Worm (Caenorhabditis elegans) whole organism, young adult: ENCODE data around the gene H28G03.2.

Source experiments
- B0035.1 ChIP-seq: sonication (generic microtip); optimal IDR thresholded peaks from 2 replicates; lab custom pipeline; 2016; ENCODE audit warnings: missing genetic modification characterization, mild to moderate bottlenecking, missing compliant biosample characterization, missing genotype, missing genetic modification reagents
- B0336.3 ChIP-seq: fragments of 200-800 bp; sonication (Bioruptor generic); IDR thresholded peaks from 2 replicates; pipeline ENCODE4 v1.3.6; 2022; ENCODE audit warnings: missing genetic modification characterization, missing compliant biosample characterization
- D2030.7 ChIP-seq: fragments of 200-800 bp; sonication (Bioruptor generic); IDR thresholded peaks from 2 replicates; pipeline ENCODE4 v1.3.6; 2022; ENCODE audit warnings: missing genetic modification reagents, missing genetic modification characterization, missing compliant biosample characterization
- F10E7.11 ChIP-seq: sonication (generic microtip); optimal IDR thresholded peaks from 2 replicates; lab custom pipeline; 2017; ENCODE audit warnings: mild to moderate bottlenecking, missing genetic modification characterization, moderate library complexity, missing compliant biosample characterization
- F22D6.2 ChIP-seq: sonication (generic microtip); optimal IDR thresholded peaks from 2 replicates; lab custom pipeline; 2016; ENCODE audit warnings: mild to moderate bottlenecking, missing genetic modification characterization, missing compliant biosample characterization
- F33H1.4 ChIP-seq: fragments of 200-800 bp; sonication (Bioruptor generic); IDR thresholded peaks from 2 replicates; pipeline ENCODE4 v1.3.6; 2022; ENCODE audit warnings: missing genetic modification reagents, missing genetic modification characterization, missing compliant biosample characterization
- F37B4.10 ChIP-seq: fragments of 200-800 bp; sonication (Bioruptor generic); IDR thresholded peaks from 2 replicates; pipeline ENCODE4 v1.3.6; 2022; ENCODE audit warnings: missing genetic modification characterization, missing compliant biosample characterization
- F49E8.2 ChIP-seq: sonication (generic microtip); optimal IDR thresholded peaks from 3 replicates; lab custom pipeline; 2017; ENCODE audit warnings: missing genetic modification characterization, mild to moderate bottlenecking, missing compliant biosample characterization, antibody characterized with exemption, moderate library complexity; ENCODE audit not compliant: insufficient read depth
- F52B5.7 ChIP-seq: sonication (generic microtip); optimal IDR thresholded peaks from 2 replicates; lab custom pipeline; 2016; ENCODE audit warnings: mild to moderate bottlenecking, missing genetic modification characterization, missing compliant biosample characterization
- F55B11.4 ChIP-seq: sonication (generic microtip); optimal IDR thresholded peaks from 2 replicates; lab custom pipeline; 2016; ENCODE audit warnings: missing compliant biosample characterization, missing genetic modification characterization, borderline replicate concordance; ENCODE audit not compliant: insufficient read depth
- F57A8.1 ChIP-seq: fragments of 200-800 bp; sonication (Bioruptor generic); optimal IDR thresholded peaks from 2 replicates; lab custom pipeline; 2018; ENCODE audit warnings: mild to moderate bottlenecking, missing genetic modification characterization, moderate library complexity, missing compliant biosample characterization
- F57C9.4 ChIP-seq: sonication (generic microtip); optimal IDR thresholded peaks from 2 replicates; lab custom pipeline; 2017; ENCODE audit warnings: mild to moderate bottlenecking, missing genetic modification characterization, missing compliant biosample characterization
- T07F8.4 ChIP-seq: sonication (generic microtip); optimal IDR thresholded peaks from 2 replicates; lab custom pipeline; 2016; ENCODE audit warnings: mild to moderate bottlenecking, missing genetic modification characterization, moderate library complexity, missing compliant biosample characterization
- Y53F4B.3 ChIP-seq: fragments of 200-800 bp; sonication (Bioruptor generic); IDR thresholded peaks from 2 replicates; pipeline ENCODE4 v1.3.6; 2022; ENCODE audit warnings: missing genetic modification reagents, missing genetic modification characterization, missing compliant biosample characterization
- Y56A3A.18 ChIP-seq: fragments of 200-800 bp; sonication (Bioruptor generic); IDR thresholded peaks from 2 replicates; pipeline ENCODE4 v1.3.6; 2022; ENCODE audit warnings: missing genetic modification reagents, missing genetic modification characterization, missing compliant biosample characterization
- Y67H2A.10 ChIP-seq: fragments of 200-800 bp; sonication (Bioruptor generic); conservative IDR thresholded peaks from 2 replicates; pipeline ENCODE4 v1.3.6; 2022; ENCODE audit warnings: missing genetic modification reagents, missing genetic modification characterization, missing compliant biosample characterization
- ZK185.1 ChIP-seq: sonication (generic microtip); optimal IDR thresholded peaks from 2 replicates; lab custom pipeline; 2016; ENCODE audit warnings: mild to moderate bottlenecking, missing genetic modification characterization, missing compliant biosample characterization; ENCODE audit not compliant: poor library complexity, severe bottlenecking
- aptf-3 ChIP-seq: fragments of 200-800 bp; sonication (Bioruptor generic); IDR thresholded peaks from 2 replicates; pipeline ENCODE4 v1.3.6; 2022; ENCODE audit warnings: missing genetic modification characterization, missing compliant biosample characterization
- atf-7 ChIP-seq: sonication (generic microtip); optimal IDR thresholded peaks from 2 replicates; lab custom pipeline; 2017; ENCODE audit warnings: mild to moderate bottlenecking, missing genetic modification characterization, missing compliant biosample characterization
- attf-3 ChIP-seq: fragments of 200-800 bp; sonication (Bioruptor generic); conservative IDR thresholded peaks from 2 replicates; pipeline ENCODE4 v1.3.6; 2022; ENCODE audit warnings: missing genetic modification reagents, missing genetic modification characterization, missing compliant biosample characterization
- attf-5 ChIP-seq: fragments of 200-800 bp; sonication (Bioruptor generic); optimal IDR thresholded peaks from 2 replicates; lab custom pipeline; 2018; ENCODE audit warnings: mild to moderate bottlenecking, missing genetic modification characterization, missing compliant biosample characterization
- bed-2 ChIP-seq: fragments of 200-800 bp; sonication (Bioruptor generic); IDR thresholded peaks from 2 replicates; pipeline ENCODE4 v1.3.6; 2022; ENCODE audit warnings: missing genetic modification reagents, missing genetic modification characterization, missing compliant biosample characterization
- cebp-2 ChIP-seq: fragments of 200-800 bp; sonication (Bioruptor generic); IDR thresholded peaks from 2 replicates; pipeline ENCODE4 v1.3.6; 2022; ENCODE audit warnings: missing genetic modification characterization, missing compliant biosample characterization
- die-1 ChIP-seq: sonication (generic microtip); optimal IDR thresholded peaks from 2 replicates; lab custom pipeline; 2016; ENCODE audit warnings: missing genotype, mild to moderate bottlenecking, missing genetic modification characterization, missing compliant biosample characterization
- dpl-1 ChIP-seq: fragments of 150-350 bp; optimal IDR thresholded peaks from 2 replicates; lab custom pipeline; 2014; ENCODE audit warnings: missing biosample characterization, missing genetic modification reagents, missing genetic modification characterization
- egl-18 ChIP-seq: fragments of 200-800 bp; sonication (Bioruptor generic); IDR thresholded peaks from 2 replicates; pipeline ENCODE4 v1.3.6; 2022; ENCODE audit warnings: missing genetic modification reagents, missing genetic modification characterization, missing compliant biosample characterization
- fkh-3 ChIP-seq: sonication (generic microtip); optimal IDR thresholded peaks from 2 replicates; lab custom pipeline; 2016; ENCODE audit warnings: mild to moderate bottlenecking, missing genetic modification characterization, missing compliant biosample characterization
- gei-17 ChIP-seq: fragments of 200-800 bp; sonication (Bioruptor generic); optimal IDR thresholded peaks from 2 replicates; lab custom pipeline; 2018; ENCODE audit warnings: mild to moderate bottlenecking, missing genetic modification characterization, missing compliant biosample characterization
- lin-35 ChIP-seq, 3 experiments: fragments of 150-350 bp in 2 of 3; sonication (generic microtip) in 1 of 3; optimal IDR thresholded peaks; 2 replicates each; lab custom pipeline; 2014 to 2018; ENCODE audit warnings: missing biosample characterization in 3 of 3, missing genetic modification characterization in 3 of 3, missing genetic modification reagents in 3 of 3
- lin-54 ChIP-seq: fragments of 200-800 bp; sonication (Bioruptor generic); optimal IDR thresholded peaks from 2 replicates; lab custom pipeline; 2018; ENCODE audit warnings: mild to moderate bottlenecking, missing genetic modification characterization, missing compliant biosample characterization
- lsy-27 ChIP-seq: sonication (generic microtip); optimal IDR thresholded peaks from 2 replicates; lab custom pipeline; 2017; ENCODE audit warnings: missing genetic modification characterization, mild to moderate bottlenecking, missing compliant biosample characterization, antibody characterized with exemption, missing genotype, borderline replicate concordance; ENCODE audit not compliant: insufficient read depth
- madf-6 ChIP-seq: fragments of 200-800 bp; sonication (Bioruptor generic); IDR thresholded peaks from 2 replicates; pipeline ENCODE4 v1.3.6; 2022; ENCODE audit warnings: missing genetic modification reagents, missing genetic modification characterization, missing compliant biosample characterization
- madf-8 ChIP-seq: fragments of 200-800 bp; sonication (Bioruptor generic); conservative IDR thresholded peaks from 2 replicates; pipeline ENCODE4 v1.3.6; 2022; ENCODE audit warnings: missing genetic modification reagents, missing genetic modification characterization, missing compliant biosample characterization
- nfya-1 ChIP-seq: sonication (generic microtip); optimal IDR thresholded peaks from 2 replicates; lab custom pipeline; 2017; ENCODE audit warnings: antibody characterized with exemption, missing compliant biosample characterization, missing genetic modification characterization, borderline replicate concordance; ENCODE audit not compliant: insufficient read depth
- nfya-2 ChIP-seq: fragments of 200-800 bp; sonication (Bioruptor generic); IDR thresholded peaks from 2 replicates; pipeline ENCODE4 v1.3.6; 2022; ENCODE audit warnings: missing genetic modification reagents, missing genetic modification characterization, missing compliant biosample characterization
- nhr-27 ChIP-seq: fragments of 200-800 bp; sonication (Bioruptor generic); optimal IDR thresholded peaks from 2 replicates; lab custom pipeline; 2018; ENCODE audit warnings: mild to moderate bottlenecking, missing genetic modification characterization, moderate library complexity, missing compliant biosample characterization
- pbrm-1 ChIP-seq: fragments of 200-800 bp; sonication (Bioruptor generic); IDR thresholded peaks from 2 replicates; pipeline ENCODE4 v1.3.6; 2022; ENCODE audit warnings: missing genetic modification reagents, missing genetic modification characterization, missing compliant biosample characterization
- rec-8 ChIP-seq, 2 experiments: sonication (generic microtip); optimal IDR thresholded peaks; 2 replicates each; lab custom pipeline; 2016; ENCODE audit warnings: mild to moderate bottlenecking in 2 of 2, missing genetic modification characterization in 2 of 2, missing genetic modification reagents in 2 of 2, missing genotype in 2 of 2, missing biosample characterization in 1 of 2, missing compliant biosample characterization in 1 of 2, moderate library complexity in 1 of 2
- sea-2 ChIP-seq: fragments of 200-800 bp; sonication (Bioruptor generic); IDR thresholded peaks from 2 replicates; pipeline ENCODE4 v1.3.6; 2022; ENCODE audit warnings: missing genetic modification characterization, missing compliant biosample characterization
- snpc-1.3 ChIP-seq: sonication (generic microtip); optimal IDR thresholded peaks from 2 replicates; lab custom pipeline; 2017; ENCODE audit warnings: missing genetic modification characterization, mild to moderate bottlenecking, missing compliant biosample characterization, antibody characterized with exemption, moderate library complexity, missing genotype, missing genetic modification reagents; ENCODE audit not compliant: insufficient read depth
- snpc-4 ChIP-seq, 5 experiments: fragments of 150-350 bp in 1 of 5; sonication (generic microtip) in 4 of 5; optimal IDR thresholded peaks; 2 replicates each; lab custom pipeline; 2014 to 2018; ENCODE audit warnings: missing genetic modification characterization in 5 of 5, missing biosample characterization in 3 of 5, antibody characterized with exemption in 2 of 5, mild to moderate bottlenecking in 2 of 5, missing compliant biosample characterization in 2 of 5, missing genotype in 2 of 5, moderate library complexity in 2 of 5, missing genetic modification reagents in 1 of 5
- sptf-2 ChIP-seq: fragments of 200-800 bp; sonication (Bioruptor generic); optimal IDR thresholded peaks from 2 replicates; lab custom pipeline; 2018; ENCODE audit warnings: mild to moderate bottlenecking, missing genetic modification characterization, missing compliant biosample characterization
- tbp1 ChIP-seq: fragments of 200-800 bp; sonication (Bioruptor generic); optimal IDR thresholded peaks from 2 replicates; lab custom pipeline; 2018; ENCODE audit warnings: mild to moderate bottlenecking, missing genetic modification characterization, missing compliant biosample characterization
- zim-3 ChIP-seq: sonication (generic microtip); optimal IDR thresholded peaks from 2 replicates; lab custom pipeline; 2017; ENCODE audit warnings: mild to moderate bottlenecking, missing genetic modification characterization, moderate library complexity, missing compliant biosample characterization
- ztf-25 ChIP-seq: fragments of 200-800 bp; sonication (Bioruptor generic); IDR thresholded peaks from 2 replicates; pipeline ENCODE4 v1.3.6; 2022; ENCODE audit warnings: missing genetic modification reagents, missing genetic modification characterization, missing compliant biosample characterization
- ztf-28 ChIP-seq: fragments of 200-800 bp; sonication (Bioruptor generic); IDR thresholded peaks from 2 replicates; pipeline ENCODE4 v1.3.6; 2022; ENCODE audit warnings: missing genetic modification reagents, missing genetic modification characterization, missing compliant biosample characterization
- ztf-3 ChIP-seq: fragments of 200-800 bp; sonication (Bioruptor generic); optimal IDR thresholded peaks from 2 replicates; lab custom pipeline; 2018; ENCODE audit warnings: mild to moderate bottlenecking, missing genetic modification characterization, missing compliant biosample characterization
- ztf-6 ChIP-seq: fragments of 200-800 bp; sonication (Bioruptor generic); IDR thresholded peaks from 2 replicates; pipeline ENCODE4 v1.3.6; 2022; ENCODE audit warnings: missing genetic modification reagents, missing genetic modification characterization, missing compliant biosample characterization

Gene H28G03.2

ce11 chrX:5165037-5165436 is 40.5 kb upstream of the H28G03.2 start, which contains the start of gene mans-3 (continued):
- TF ChIP-seq ztf-3 (GFP tag; lab: Kevin White, UChicago) (no peak), B0336.3 (GFP tag; lab: Robert Waterston, UW) (no peak), atf-7 (tag; lab: Kevin White, UChicago) (peak; percentile 75), bed-2 (GFP tag; lab: Robert Waterston, UW) (no peak), ztf-25 (no peak), madf-6 (GFP tag; lab: Robert Waterston, UW) (no peak), aptf-3 (no peak), ZK185.1 (tag; lab: Kevin White, UChicago) (peak; percentile 73), die-1 (peak; percentile 28), zim-3 (tag; lab: Kevin White, UChicago) (no peak), nfya-1 (no peak), attf-5 (GFP tag; lab: Kevin White, UChicago) (peak; percentile 88), lin-54 (GFP tag; lab: Kevin White, UChicago) (peak; percentile 71), lin-35 (GFP tag; optimal IDR thresholded peaks at IDR 0.05; lab: Kevin White, UChicago) (peak in 2 of 3 experiments; percentile 27 to 84), snpc-1.3 (tag; lab: Kevin White, UChicago) (no peak), fkh-3 (no peak), snpc-4 (GFP tag; optimal IDR thresholded peaks at IDR 0.05; lab: Kevin White, UChicago) (no peak), snpc-4 (tag; optimal IDR thresholded peaks at IDR 0.05; lab: Kevin White, UChicago) (peak in 2 of 4 experiments; percentile 55 to 81), sea-2 (GFP tag; lab: Robert Waterston, UW) (no peak), tbp1 (GFP tag; lab: Kevin White, UChicago) (no peak), cebp-2 (GFP tag; lab: Robert Waterston, UW) (no peak), B0035.1 (tag; lab: Kevin White, UChicago) (no peak), gei-17 (peak; percentile 70), madf-8 (GFP tag; lab: Robert Waterston, UW) (no peak), F49E8.2 (tag; lab: Kevin White, UChicago) (no peak), Y53F4B.3 (GFP tag; lab: Robert Waterston, UW) (no peak), ztf-28 (GFP tag; lab: Robert Waterston, UW) (no peak), nfya-2 (GFP tag; lab: Robert Waterston, UW) (no peak), F57A8.1 (GFP tag; lab: Kevin White, UChicago) (no peak), sptf-2 (GFP tag; lab: Kevin White, UChicago) (no peak), F22D6.2 (peak; percentile 79), pbrm-1 (GFP tag; lab: Robert Waterston, UW) (peak; percentile 82), egl-18 (GFP tag; lab: Robert Waterston, UW) (no peak), attf-3 (no peak), F55B11.4 (tag; lab: Kevin White, UChicago) (no peak), Y56A3A.18 (GFP tag; lab: Robert Waterston, UW) (no peak), F10E7.11 (tag; lab: Kevin White, UChicago) (no peak), Y67H2A.10 (GFP tag; lab: Robert Waterston, UW) (no peak), F57C9.4 (tag; lab: Kevin White, UChicago) (no peak), T07F8.4 (tag; lab: Kevin White, UChicago) (no peak), F33H1.4 (GFP tag; lab: Robert Waterston, UW) (no peak), ztf-6 (GFP tag; lab: Robert Waterston, UW) (no peak), dpl-1 (GFP tag; lab: Kevin White, UChicago) (no peak), F37B4.10 (GFP tag; lab: Robert Waterston, UW) (no peak), D2030.7 (no peak), nhr-27 (tag; lab: Kevin White, UChicago) (no peak), F52B5.7 (tag; lab: Kevin White, UChicago) (no peak), lsy-27 (no peak), rec-8 (tag; optimal IDR thresholded peaks at IDR 0.05; lab: Kevin White, UChicago) (no peak)
